Worm (Caenorhabditis elegans): ENCODE data around the gene dhps-1.

Gene dhps-1

ce11 chrII:11968275-11968674, 24.5 kb upstream of the dhps-1 start, which contains the start of gene mex-1:
Gene mex-1, plus strand, starts transcription at chrII:11968637.
- TF ChIP-seq nhr-28 (tag; optimal IDR thresholded peaks at IDR 0.05) = no peak
- no peak for TF ChIP-seq ztf-11 (tag; optimal IDR thresholded peaks at IDR 0.05)
- TF ChIP-seq ceh-39 (tag; optimal IDR thresholded peaks at IDR 0.05) = no peak
- TF ChIP-seq mep-1 (tag; optimal IDR thresholded peaks at IDR 0.05) = no peak
- TF ChIP-seq M03D4.4 (tag; optimal IDR thresholded peaks at IDR 0.05) = no peak
- TF ChIP-seq snpc-4 (tag; optimal IDR thresholded peaks at IDR 0.05) = no peak
- TF ChIP-seq nhr-237 (tag; optimal IDR thresholded peaks at IDR 0.05) = no peak
- TF ChIP-seq nhr-2 (tag; optimal IDR thresholded peaks at IDR 0.05) = no peak
- no peak for TF ChIP-seq tbx-8 (GFP tag; optimal IDR thresholded peaks at IDR 0.05)
- TF ChIP-seq unc-39 (tag; optimal IDR thresholded peaks at IDR 0.05) = no peak
- no peak for TF ChIP-seq hlh-1 (tag; optimal IDR thresholded peaks at IDR 0.05)
- no peak for TF ChIP-seq mab-5 (tag; optimal IDR thresholded peaks at IDR 0.05)
- TF ChIP-seq nhr-76 (tag; optimal IDR thresholded peaks at IDR 0.05) = no peak
- TF ChIP-seq sptf-1 (tag; optimal IDR thresholded peaks at IDR 0.05) = no peak
- TF ChIP-seq ham-2 (GFP tag; optimal IDR thresholded peaks at IDR 0.05) = no peak
- TF ChIP-seq cnd-1 (tag; optimal IDR thresholded peaks at IDR 0.05) = no peak
- no peak for TF ChIP-seq unc-120 (tag; optimal IDR thresholded peaks at IDR 0.05; ENCODE audit: poor library complexity, severe bottlenecking)
- no peak for TF ChIP-seq lin-13 (tag; optimal IDR thresholded peaks at IDR 0.05)
- TF ChIP-seq blmp-1 (tag; optimal IDR thresholded peaks at IDR 0.05) = no peak
- TF ChIP-seq unc-62 (GFP tag; optimal IDR thresholded peaks at IDR 0.05) = no peak

- TF ChIP-seq ztf-11 (tag; optimal IDR thresholded peaks at IDR 0.05) = no peak
- TF ChIP-seq nhr-12 (tag; optimal IDR thresholded peaks at IDR 0.05) = no peak
- no peak for TF ChIP-seq mls-2 (tag; optimal IDR thresholded peaks at IDR 0.05)
- TF ChIP-seq pha-4 (tag; optimal IDR thresholded peaks at IDR 0.05) = no peak
- TF ChIP-seq lin-13 (tag; optimal IDR thresholded peaks at IDR 0.05) = no peak
- TF ChIP-seq ces-1 (GFP tag; optimal IDR thresholded peaks at IDR 0.05) = no peak
- no peak for TF ChIP-seq blmp-1 (tag; optimal IDR thresholded peaks at IDR 0.05)
Measured at ce11 chrII:11969033-11969432, 23.8 kb upstream of the dhps-1 start.

ce11 chrII:11971009-11971636, 21.7 kb upstream of the dhps-1 start:
- no peak for TF ChIP-seq blmp-1 (tag; optimal IDR thresholded peaks at IDR 0.05)
- no peak for TF ChIP-seq ztf-11 (tag; optimal IDR thresholded peaks at IDR 0.05)
- no peak for TF ChIP-seq elt-3 (tag; optimal IDR thresholded peaks at IDR 0.05)
- no peak for TF ChIP-seq mep-1 (tag; optimal IDR thresholded peaks at IDR 0.05)
- no peak for TF ChIP-seq sptf-1 (tag; optimal IDR thresholded peaks at IDR 0.05)
- no peak for TF ChIP-seq lin-32 (GFP tag; optimal IDR thresholded peaks at IDR 0.05)
- no peak for TF ChIP-seq unc-120 (tag; optimal IDR thresholded peaks at IDR 0.05; ENCODE audit: poor library complexity, severe bottlenecking)
- TF ChIP-seq ceh-39 (tag; optimal IDR thresholded peaks at IDR 0.05) = no peak
- TF ChIP-seq ham-2 (GFP tag; optimal IDR thresholded peaks at IDR 0.05) = no peak
- no peak for TF ChIP-seq M03D4.4 (tag; optimal IDR thresholded peaks at IDR 0.05)
- no peak for TF ChIP-seq zip-8 (tag; optimal IDR thresholded peaks at IDR 0.05)
- TF ChIP-seq tbx-8 (GFP tag; optimal IDR thresholded peaks at IDR 0.05) = no peak

- TF ChIP-seq cnd-1 (tag; optimal IDR thresholded peaks at IDR 0.05) (no peak), elt-1 (tag; optimal IDR thresholded peaks at IDR 0.05; ENCODE audit: borderline replicate concordance, insufficient read depth) (no peak), blmp-1 (tag; optimal IDR thresholded peaks at IDR 0.05) (no peak), tbx-8 (GFP tag; optimal IDR thresholded peaks at IDR 0.05) (no peak), nhr-237 (tag; optimal IDR thresholded peaks at IDR 0.05) (no peak), mab-5 (tag; optimal IDR thresholded peaks at IDR 0.05) (no peak), lsy-2 (tag; optimal IDR thresholded peaks at IDR 0.05) (no peak), mep-1 (tag; optimal IDR thresholded peaks at IDR 0.05) (no peak), sptf-1 (tag; optimal IDR thresholded peaks at IDR 0.05) (no peak), snpc-4 (tag; optimal IDR thresholded peaks at IDR 0.05) (no peak), ham-2 (GFP tag; optimal IDR thresholded peaks at IDR 0.05) (no peak), M03D4.4 (tag; optimal IDR thresholded peaks at IDR 0.05) (no peak), unc-62 (GFP tag; optimal IDR thresholded peaks at IDR 0.05) (no peak), ztf-11 (tag; optimal IDR thresholded peaks at IDR 0.05) (no peak), ces-1 (GFP tag; optimal IDR thresholded peaks at IDR 0.05) (no peak), bed-3 (GFP tag; optimal IDR thresholded peaks at IDR 0.05) (no peak), lin-32 (GFP tag; optimal IDR thresholded peaks at IDR 0.05) (no peak), elt-3 (tag; optimal IDR thresholded peaks at IDR 0.05) (no peak), zip-8 (tag; optimal IDR thresholded peaks at IDR 0.05) (no peak)
Measured at ce11 chrII:11972266-11972665, 20.5 kb upstream of the dhps-1 start.

ce11 chrII:11973632-11974031, 19.2 kb upstream of the dhps-1 start, which contains the start of gene acbp-6:
Gene acbp-6, minus strand, starts transcription at chrII:11973732.
- TF ChIP-seq ceh-39 (tag; optimal IDR thresholded peaks at IDR 0.05) = no peak
- TF ChIP-seq zip-8 (tag; optimal IDR thresholded peaks at IDR 0.05) = no peak
- TF ChIP-seq unc-120 (tag; optimal IDR thresholded peaks at IDR 0.05; ENCODE audit: poor library complexity, severe bottlenecking) = no peak
- TF ChIP-seq nhr-76 (tag; optimal IDR thresholded peaks at IDR 0.05) = no peak
- TF ChIP-seq nhr-2 (tag; optimal IDR thresholded peaks at IDR 0.05) = no peak
- no peak for TF ChIP-seq flh-1 (GFP tag; optimal IDR thresholded peaks at IDR 0.05)
- TF ChIP-seq unc-62 (GFP tag; optimal IDR thresholded peaks at IDR 0.05) = no peak
- TF ChIP-seq lsy-2 (tag; optimal IDR thresholded peaks at IDR 0.05) = no peak
- no peak for TF ChIP-seq blmp-1 (tag; optimal IDR thresholded peaks at IDR 0.05)
- TF ChIP-seq tbx-8 (GFP tag; optimal IDR thresholded peaks at IDR 0.05) = no peak
- no peak for TF ChIP-seq drap-1 (GFP tag; optimal IDR thresholded peaks at IDR 0.05)
- no peak for TF ChIP-seq nhr-237 (tag; optimal IDR thresholded peaks at IDR 0.05)
